Worm (Caenorhabditis elegans) whole organism, L1 larva: ENCODE results near the gene anmt-2.

ENCODE experiments used
- C16A3.4 ChIP-seq: fragments of 150-350 bp; optimal IDR thresholded peaks from 2 replicates; lab custom pipeline; 2014; ENCODE audit warnings: missing biosample characterization, missing genetic modification characterization
- C34B4.2 ChIP-seq: sonication (generic microtip); optimal IDR thresholded peaks from 2 replicates; lab custom pipeline; 2017; ENCODE audit warnings: mild to moderate bottlenecking, missing genetic modification characterization, missing compliant biosample characterization
- Y116A8C.19 ChIP-seq: sonication (generic microtip); optimal IDR thresholded peaks from 2 replicates; lab custom pipeline; 2016; ENCODE audit warnings: missing compliant biosample characterization, missing genetic modification characterization, borderline replicate concordance
- aha-1 ChIP-seq: fragments of 150-350 bp; optimal IDR thresholded peaks from 2 replicates; lab custom pipeline; 2014; ENCODE audit warnings: missing biosample characterization, missing genetic modification characterization
- aly-2 ChIP-seq: fragments of 150-350 bp; optimal IDR thresholded peaks from 2 replicates; lab custom pipeline; 2014; ENCODE audit warnings: missing biosample characterization, missing genetic modification characterization
- ama-1 ChIP-seq: fragments of 150-350 bp; optimal IDR thresholded peaks from 2 replicates; lab custom pipeline; 2014
- blmp-1 ChIP-seq: fragments of 150-350 bp; optimal IDR thresholded peaks from 2 replicates; lab custom pipeline; 2014; ENCODE audit warnings: missing biosample characterization, missing genetic modification characterization
- ceh-63 ChIP-seq: fragments of 200-800 bp; sonication (Bioruptor generic); optimal IDR thresholded peaks from 2 replicates; lab custom pipeline; 2018; ENCODE audit warnings: mild to moderate bottlenecking, missing genetic modification characterization, missing compliant biosample characterization
- ceh-82 ChIP-seq, 3 experiments: fragments of 150-350 bp in 1 of 3; sonication (generic microtip) in 2 of 3; optimal IDR thresholded peaks; 2 replicates each; lab custom pipeline; 2014 to 2017; ENCODE audit warnings: missing biosample characterization in 3 of 3, missing genetic modification characterization in 3 of 3
- ces-1 ChIP-seq: fragments of 150-350 bp; optimal IDR thresholded peaks from 2 replicates; lab custom pipeline; 2014; ENCODE audit warnings: missing biosample characterization, missing genetic modification reagents, missing genetic modification characterization
- dpl-1 ChIP-seq, 3 experiments: fragments of 150-350 bp in 2 of 3; sonication (generic microtip) in 1 of 3; optimal IDR thresholded peaks; 2 replicates each; lab custom pipeline; 2014 to 2017; ENCODE audit warnings: missing biosample characterization in 3 of 3, missing genetic modification characterization in 3 of 3, missing genetic modification reagents in 3 of 3
- dsc-1 ChIP-seq: sonication (generic microtip); optimal IDR thresholded peaks from 2 replicates; lab custom pipeline; 2016; ENCODE audit warnings: mild to moderate bottlenecking, missing genetic modification characterization, missing compliant biosample characterization
- efl-1 ChIP-seq, 4 experiments: fragments of 150-350 bp; optimal IDR thresholded peaks in 3 of 4; peaks in 1 of 4; 1 replicate in 1 of 4; 2 replicates in 3 of 4; lab custom pipeline; 2014; ENCODE audit warnings: missing biosample characterization in 2 of 4, missing genetic modification characterization in 2 of 4, missing genetic modification reagents in 2 of 4
- egl-13 ChIP-seq: sonication (generic microtip); optimal IDR thresholded peaks from 2 replicates; lab custom pipeline; 2016; ENCODE audit warnings: missing genotype, missing genetic modification reagents, missing genetic modification characterization, missing compliant biosample characterization
- elt-3 ChIP-seq, 6 experiments: fragments of 150-350 bp in 1 of 6; sonication (generic microtip); optimal IDR thresholded peaks; 2 replicates each; lab custom pipeline; 2017 to 2018; ENCODE audit warnings: missing biosample characterization in 6 of 6, missing genetic modification characterization in 6 of 6, inconsistent platforms in 1 of 6
- fos-1 ChIP-seq: fragments of 150-350 bp; optimal IDR thresholded peaks from 2 replicates; lab custom pipeline; 2014; ENCODE audit warnings: missing biosample characterization, missing genetic modification characterization
- hlh-4 ChIP-seq: sonication (generic microtip); optimal IDR thresholded peaks from 2 replicates; lab custom pipeline; 2016; ENCODE audit warnings: mild to moderate bottlenecking, missing genetic modification characterization, missing compliant biosample characterization
- irx-1 ChIP-seq: sonication (generic microtip); optimal IDR thresholded peaks from 2 replicates; lab custom pipeline; 2016; ENCODE audit warnings: missing genetic modification characterization, missing compliant biosample characterization
- isw-1 ChIP-seq: fragments of 200-800 bp; sonication (Bioruptor generic); IDR thresholded peaks from 2 replicates; pipeline ENCODE4 v1.3.6; 2022; ENCODE audit warnings: missing genetic modification characterization, missing compliant biosample characterization
- jun-1 ChIP-seq: fragments of 150-350 bp; optimal IDR thresholded peaks from 2 replicates; lab custom pipeline; 2014; ENCODE audit warnings: missing biosample characterization, missing genetic modification reagents, missing genetic modification characterization
- lin-14 ChIP-seq: fragments of 200-800 bp; sonication (Bioruptor generic); optimal IDR thresholded peaks from 2 replicates; lab custom pipeline; 2018; ENCODE audit warnings: mild to moderate bottlenecking, missing genetic modification characterization, moderate library complexity, missing compliant biosample characterization
- lin-15B ChIP-seq: fragments of 150-350 bp; sonication (generic microtip); optimal IDR thresholded peaks from 3 replicates; lab custom pipeline; 2014; ENCODE audit warnings: missing biosample characterization, missing genetic modification characterization
- lin-35 ChIP-seq, 2 experiments: fragments of 150-350 bp; optimal IDR thresholded peaks; 2 replicates each; lab custom pipeline; 2014; ENCODE audit warnings: missing biosample characterization in 2 of 2, missing genetic modification characterization in 2 of 2, missing genetic modification reagents in 2 of 2
- lin-39 ChIP-seq: fragments of 150-350 bp; optimal IDR thresholded peaks from 2 replicates; lab custom pipeline; 2014; ENCODE audit warnings: missing biosample characterization, missing genetic modification reagents, missing genetic modification characterization
- lir-3 ChIP-seq: sonication (generic microtip); optimal IDR thresholded peaks from 2 replicates; lab custom pipeline; 2016; ENCODE audit warnings: mild to moderate bottlenecking, missing genetic modification characterization, moderate library complexity, missing compliant biosample characterization; ENCODE audit not compliant: poor library complexity
- lsy-2 ChIP-seq, 2 experiments: fragments of 150-350 bp; optimal IDR thresholded peaks; 2 replicates each; lab custom pipeline; 2014; ENCODE audit warnings: missing biosample characterization in 2 of 2, missing genetic modification characterization in 2 of 2
- nhr-11 ChIP-seq: fragments of 150-350 bp; optimal IDR thresholded peaks from 2 replicates; lab custom pipeline; 2014; ENCODE audit warnings: missing biosample characterization, missing genetic modification characterization
- nhr-12 ChIP-seq: sonication (generic microtip); optimal IDR thresholded peaks from 2 replicates; lab custom pipeline; 2017; ENCODE audit warnings: missing biosample characterization, missing genetic modification characterization
- nhr-19 ChIP-seq: fragments of 200-800 bp; sonication (Bioruptor generic); conservative IDR thresholded peaks from 2 replicates; pipeline ENCODE4 v1.3.6; 2022; ENCODE audit warnings: missing genetic modification characterization, missing compliant biosample characterization
- nhr-20 ChIP-seq: sonication (generic microtip); optimal IDR thresholded peaks from 2 replicates; lab custom pipeline; 2016; ENCODE audit warnings: mild to moderate bottlenecking, missing genetic modification characterization, missing compliant biosample characterization
- nhr-28 ChIP-seq: fragments of 150-350 bp; optimal IDR thresholded peaks from 2 replicates; lab custom pipeline; 2014; ENCODE audit warnings: missing biosample characterization, missing genetic modification characterization
- nhr-71 ChIP-seq: sonication (generic microtip); optimal IDR thresholded peaks from 2 replicates; lab custom pipeline; 2016; ENCODE audit warnings: mild to moderate bottlenecking, missing genetic modification characterization, moderate library complexity, missing compliant biosample characterization
- nhr-77 ChIP-seq: fragments of 150-350 bp; optimal IDR thresholded peaks from 2 replicates; lab custom pipeline; 2014; ENCODE audit warnings: missing biosample characterization, missing genetic modification characterization
- nhr-85 ChIP-seq: sonication (generic microtip); peaks from one replicate; lab custom pipeline; 2016; ENCODE audit warnings: missing genetic modification characterization, inconsistent platforms, missing compliant biosample characterization
- pqm-1 ChIP-seq: sonication (generic microtip); optimal IDR thresholded peaks from 3 replicates; lab custom pipeline; 2017; ENCODE audit warnings: missing biosample characterization, missing genetic modification characterization
- rnt-1 ChIP-seq: sonication (generic microtip); optimal IDR thresholded peaks from 2 replicates; lab custom pipeline; 2016; ENCODE audit warnings: mild to moderate bottlenecking, missing genetic modification characterization, moderate library complexity, missing compliant biosample characterization
- skn-1 ChIP-seq: fragments of 150-350 bp; optimal IDR thresholded peaks from 2 replicates; lab custom pipeline; 2014; ENCODE audit warnings: missing biosample characterization, missing genetic modification characterization
- snu-23 ChIP-seq: sonication (generic microtip); optimal IDR thresholded peaks from 2 replicates; lab custom pipeline; 2016; ENCODE audit warnings: missing genetic modification characterization, missing compliant biosample characterization
- swsn-7 ChIP-seq: sonication (generic microtip); optimal IDR thresholded peaks from 2 replicates; lab custom pipeline; 2016; ENCODE audit warnings: missing genetic modification characterization, missing compliant biosample characterization
- tlp-1 ChIP-seq: fragments of 150-350 bp; optimal IDR thresholded peaks from 2 replicates; lab custom pipeline; 2014; ENCODE audit warnings: missing biosample characterization, missing genetic modification characterization
- unc-62 ChIP-seq: fragments of 150-350 bp; optimal IDR thresholded peaks from 2 replicates; lab custom pipeline; 2014; ENCODE audit warnings: missing biosample characterization, missing genetic modification reagents, missing genetic modification characterization
- xbp-1 ChIP-seq: sonication (generic microtip); optimal IDR thresholded peaks from 2 replicates; lab custom pipeline; 2016; ENCODE audit warnings: missing genetic modification characterization, missing compliant biosample characterization
- zag-1 ChIP-seq: fragments of 150-350 bp; optimal IDR thresholded peaks from 2 replicates; lab custom pipeline; 2014; ENCODE audit warnings: missing biosample characterization, missing genetic modification characterization
- zip-4 ChIP-seq: fragments of 200-800 bp; sonication (Bioruptor generic); optimal IDR thresholded peaks from 2 replicates; lab custom pipeline; 2018; ENCODE audit warnings: mild to moderate bottlenecking, missing genetic modification characterization, moderate library complexity, missing compliant biosample characterization
- ztf-4 ChIP-seq: fragments of 150-350 bp; optimal IDR thresholded peaks from 2 replicates; lab custom pipeline; 2014; ENCODE audit warnings: missing biosample characterization, missing genetic modification characterization

The anmt-2 gene

DNA sequence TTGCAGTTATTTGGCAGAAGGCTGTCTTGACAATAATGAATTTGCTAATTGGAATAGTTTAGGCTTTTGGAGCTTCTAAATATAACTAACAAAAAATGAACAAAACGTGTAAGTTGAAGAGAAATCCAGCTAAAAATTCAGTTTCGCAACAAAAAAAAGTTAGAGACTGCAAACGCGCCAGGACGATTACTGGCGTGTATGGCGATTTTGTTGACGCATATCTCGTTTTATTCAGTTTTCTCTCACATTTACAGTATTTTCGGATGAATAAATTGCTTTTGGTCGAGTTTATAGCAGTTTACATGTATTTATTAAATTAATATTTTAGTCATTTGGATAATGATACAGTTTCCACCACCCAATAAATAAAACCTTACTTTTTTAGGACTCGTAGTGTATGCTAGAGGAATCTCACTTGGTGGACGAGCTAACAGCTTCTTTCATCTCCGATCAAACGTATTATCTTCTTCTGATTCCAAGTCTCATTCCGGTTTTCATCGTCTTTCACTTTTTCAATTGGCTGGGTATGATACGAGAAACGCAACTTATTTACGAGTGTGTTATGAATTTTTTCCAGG is 15.6 kb upstream of the anmt-2 start, which contains the start of the genes abcf-3 and F42A10.5 (continued):
- TF ChIP-seq egl-13 (peak; percentile 20), nhr-71 (tag; lab: Kevin White, UChicago) (peak; percentile 84), ceh-63 (no peak), zag-1 (tag; lab: Kevin White, UChicago) (no peak), Y116A8C.19 (tag; lab: Kevin White, UChicago) (no peak), isw-1 (GFP tag; lab: Robert Waterston, UW) (peak; percentile 61)

- TF ChIP-seq elt-3 (tag; optimal IDR thresholded peaks at IDR 0.05; lab: Kevin White, UChicago) (no peak), hlh-4 (tag; lab: Kevin White, UChicago) (no peak), irx-1 (no peak), tlp-1 (tag; lab: Kevin White, UChicago) (no peak), swsn-7 (tag; lab: Kevin White, UChicago) (peak; percentile 40), nhr-19 (GFP tag; lab: Robert Waterston, UW) (peak; percentile 36), lin-35 (GFP tag; optimal IDR thresholded peaks at IDR 0.05; lab: Kevin White, UChicago) (peak in 1 of 2 experiments; percentile 34), nhr-11 (tag; lab: Kevin White, UChicago) (no peak), pqm-1 (tag; lab: Kevin White, UChicago) (no peak), zip-4 (GFP tag; lab: Kevin White, UChicago) (no peak), blmp-1 (peak; percentile 85), nhr-28 (no peak), rnt-1 (tag; lab: Kevin White, UChicago) (peak; percentile 70), ztf-4 (tag; lab: Kevin White, UChicago) (no peak), nhr-71 (tag; lab: Kevin White, UChicago) (peak; percentile 72), nhr-77 (tag; lab: Kevin White, UChicago) (no peak), unc-62 (GFP tag; lab: Kevin White, UChicago) (no peak), nhr-85 (tag; lab: Kevin White, UChicago) (peak; percentile 67), lir-3 (tag; lab: Kevin White, UChicago) (no peak), ceh-82 (tag; optimal IDR thresholded peaks at IDR 0.05; lab: Kevin White, UChicago) (peak in 2 of 3 experiments; percentile 5 to 67), ces-1 (GFP tag; lab: Kevin White, UChicago) (no peak), zag-1 (tag; lab: Kevin White, UChicago) (no peak), skn-1 (tag; lab: Kevin White, UChicago) (peak; percentile 29), nhr-12 (tag; lab: Kevin White, UChicago) (no peak), lin-39 (no peak), xbp-1 (peak; percentile 3), jun-1 (no peak), C34B4.2 (tag; lab: Kevin White, UChicago) (no peak), lsy-2 (tag; optimal IDR thresholded peaks at IDR 0.05; lab: Kevin White, UChicago) (peak; percentile 43 to 56), dsc-1 (tag; lab: Kevin White, UChicago) (peak; percentile 10), ceh-63 (no peak), lin-15B (tag; lab: Kevin White, UChicago) (no peak), aly-2 (tag; lab: Kevin White, UChicago) (peak; percentile 2), efl-1 (optimal IDR thresholded peaks at IDR 0.05; lab: Kevin White, UChicago) (peak; percentile 25 to 30), efl-1 (GFP tag; optimal IDR thresholded peaks at IDR 0.05 in 1 of 2; lab: Kevin White, UChicago) (peak; percentile 8 to 29), C16A3.4 (tag; lab: Kevin White, UChicago) (no peak), aha-1 (tag; lab: Kevin White, UChicago) (no peak), lin-14 (GFP tag; lab: Kevin White, UChicago) (peak; percentile 84), ama-1 (lab: Kevin White, UChicago) (no peak), nhr-20 (tag; lab: Kevin White, UChicago) (peak; percentile 60), fos-1 (tag; lab: Kevin White, UChicago) (peak; percentile 25), dpl-1 (GFP tag; optimal IDR thresholded peaks at IDR 0.05; lab: Kevin White, UChicago) (peak in 1 of 3 experiments; percentile 26), snu-23 (peak; percentile 76)
Measured at ce11 chrIII:6170038-6170437, 12.5 kb upstream of the anmt-2 start.
